Worm (Caenorhabditis elegans): ENCODE measurements around the gene C16A3.2.

C16A3.2 gene

DNA sequence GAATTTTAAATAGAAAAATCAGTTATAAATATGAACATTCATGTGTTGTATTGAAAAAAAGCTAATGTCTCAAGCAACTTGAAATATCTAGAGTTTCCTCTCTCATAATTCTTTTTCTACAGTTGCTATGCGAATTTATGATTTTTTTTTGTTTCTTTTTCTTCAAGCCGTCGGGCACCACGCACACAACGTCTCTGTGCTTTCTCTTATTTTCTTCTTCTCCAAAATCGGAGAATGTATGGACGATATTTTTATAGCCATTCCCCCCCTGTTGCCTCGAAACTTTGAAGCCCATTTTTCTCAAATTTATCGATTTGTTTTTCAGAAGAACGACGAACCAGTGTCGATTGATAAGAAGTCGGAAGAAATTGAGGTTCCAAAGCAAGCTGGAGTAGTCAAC lies 32.9 kb upstream of the C16A3.2 start:
- TF ChIP-seq tbx-8 (GFP tag; optimal IDR thresholded peaks at IDR 0.05) (no peak), drap-1 (GFP tag; optimal IDR thresholded peaks at IDR 0.05) (no peak), ces-1 (GFP tag; optimal IDR thresholded peaks at IDR 0.05) (no peak), flh-1 (GFP tag; optimal IDR thresholded peaks at IDR 0.05) (no peak), unc-62 (GFP tag; optimal IDR thresholded peaks at IDR 0.05) (no peak), snpc-4 (tag; optimal IDR thresholded peaks at IDR 0.05) (no peak), lin-13 (tag; optimal IDR thresholded peaks at IDR 0.05) (no peak), mls-2 (tag; optimal IDR thresholded peaks at IDR 0.05) (no peak), lin-32 (GFP tag; optimal IDR thresholded peaks at IDR 0.05) (no peak), zip-8 (tag; optimal IDR thresholded peaks at IDR 0.05) (no peak), cnd-1 (tag; optimal IDR thresholded peaks at IDR 0.05) (no peak), lsy-2 (tag; optimal IDR thresholded peaks at IDR 0.05) (no peak), sem-2 (GFP tag; optimal IDR thresholded peaks at IDR 0.05) (no peak), hlh-1 (tag; optimal IDR thresholded peaks at IDR 0.05) (no peak), ceh-39 (tag; optimal IDR thresholded peaks at IDR 0.05) (no peak), M03D4.4 (tag; optimal IDR thresholded peaks at IDR 0.05) (no peak), ztf-11 (tag; optimal IDR thresholded peaks at IDR 0.05) (no peak), ham-2 (GFP tag; optimal IDR thresholded peaks at IDR 0.05) (no peak)

DNA sequence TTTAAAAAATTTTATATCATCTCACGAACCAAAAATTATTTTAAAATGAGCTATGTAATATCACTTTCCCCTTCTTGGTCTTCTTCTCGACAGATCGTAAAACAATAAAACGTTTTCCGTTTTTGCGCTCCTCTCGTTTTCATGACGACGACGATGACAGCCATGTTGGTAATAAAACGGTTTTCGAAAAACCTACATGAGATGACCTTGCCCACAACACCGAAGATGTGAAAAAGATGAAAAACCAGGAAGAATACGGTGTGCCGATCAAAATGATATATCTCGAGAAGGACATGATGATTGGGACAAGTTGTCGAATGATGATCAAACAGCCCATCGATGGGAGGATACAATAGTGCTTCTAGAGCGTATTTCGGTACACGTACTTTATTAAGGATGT lies 30.9 kb upstream of the C16A3.2 start:
- TF ChIP-seq lin-32 (GFP tag; optimal IDR thresholded peaks at IDR 0.05) (no peak), snpc-4 (tag; optimal IDR thresholded peaks at IDR 0.05) (no peak), mls-2 (tag; optimal IDR thresholded peaks at IDR 0.05) (no peak), mab-5 (tag; optimal IDR thresholded peaks at IDR 0.05) (no peak), mep-1 (tag; optimal IDR thresholded peaks at IDR 0.05) (no peak), ham-2 (GFP tag; optimal IDR thresholded peaks at IDR 0.05) (no peak), nhr-28 (tag; optimal IDR thresholded peaks at IDR 0.05) (no peak), zip-8 (tag; optimal IDR thresholded peaks at IDR 0.05) (no peak), nhr-2 (tag; optimal IDR thresholded peaks at IDR 0.05) (no peak), unc-39 (tag; optimal IDR thresholded peaks at IDR 0.05) (no peak), cnd-1 (tag; optimal IDR thresholded peaks at IDR 0.05) (no peak), ceh-39 (tag; optimal IDR thresholded peaks at IDR 0.05) (no peak), lsy-2 (tag; optimal IDR thresholded peaks at IDR 0.05) (no peak), flh-1 (GFP tag; optimal IDR thresholded peaks at IDR 0.05) (no peak), drap-1 (GFP tag; optimal IDR thresholded peaks at IDR 0.05) (no peak), nhr-12 (tag; optimal IDR thresholded peaks at IDR 0.05) (no peak), ztf-11 (tag; optimal IDR thresholded peaks at IDR 0.05) (no peak), bed-3 (GFP tag; optimal IDR thresholded peaks at IDR 0.05) (no peak), elt-1 (tag; optimal IDR thresholded peaks at IDR 0.05; ENCODE audit: borderline replicate concordance, insufficient read depth) (no peak), pha-4 (tag; optimal IDR thresholded peaks at IDR 0.05) (no peak)

DNA sequence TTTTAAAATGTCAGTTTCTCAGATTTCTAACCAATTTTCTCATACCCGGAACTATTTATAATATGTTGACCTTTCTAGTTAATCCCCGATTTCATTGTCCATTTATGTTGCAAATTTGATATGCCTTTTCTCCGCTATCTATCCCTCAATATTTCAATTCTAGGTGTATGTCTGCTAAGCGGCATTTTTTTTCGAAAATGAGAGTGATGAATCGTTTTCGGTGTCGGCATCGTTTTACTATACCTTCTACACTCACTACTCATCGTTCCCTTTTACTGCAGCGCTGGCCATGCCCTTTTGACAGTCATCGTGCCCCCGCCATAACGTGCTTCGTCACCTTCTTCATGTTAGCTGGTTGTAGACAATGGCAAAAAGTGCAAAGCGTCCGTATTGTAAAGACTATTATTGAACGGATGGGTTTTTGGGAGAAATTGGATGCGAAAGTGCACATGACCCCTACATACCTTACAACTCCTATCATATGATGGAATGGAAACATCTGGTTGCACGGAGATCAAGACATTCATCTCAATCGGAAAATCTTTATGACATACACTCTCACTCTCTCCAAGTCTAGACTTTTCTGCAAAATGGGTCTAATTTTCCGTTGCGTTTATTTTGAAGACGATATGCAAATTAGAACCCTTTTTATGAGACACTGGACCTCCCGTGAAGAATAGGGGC lies 30.3 kb upstream of the C16A3.2 start:
- no peak for TF ChIP-seq lin-32 (GFP tag; optimal IDR thresholded peaks at IDR 0.05)
- TF ChIP-seq mab-5 (tag; optimal IDR thresholded peaks at IDR 0.05), result no peak
- TF ChIP-seq nhr-28 (tag; optimal IDR thresholded peaks at IDR 0.05), result no peak
- no peak for TF ChIP-seq mep-1 (tag; optimal IDR thresholded peaks at IDR 0.05)
- TF ChIP-seq nhr-12 (tag; optimal IDR thresholded peaks at IDR 0.05), result no peak
- no peak for TF ChIP-seq ceh-43 (GFP tag; optimal IDR thresholded peaks at IDR 0.05)
- no peak for TF ChIP-seq tbx-8 (GFP tag; optimal IDR thresholded peaks at IDR 0.05)
- no peak for TF ChIP-seq drap-1 (GFP tag; optimal IDR thresholded peaks at IDR 0.05)
- TF ChIP-seq blmp-1 (tag; optimal IDR thresholded peaks at IDR 0.05), result no peak
- no peak for TF ChIP-seq ceh-83 (GFP tag; optimal IDR thresholded peaks at IDR 0.05)
- TF ChIP-seq elt-3 (tag; optimal IDR thresholded peaks at IDR 0.05), result no peak
- no peak for TF ChIP-seq cnd-1 (tag; optimal IDR thresholded peaks at IDR 0.05)
- no peak for TF ChIP-seq snpc-4 (tag; optimal IDR thresholded peaks at IDR 0.05)
- TF ChIP-seq M03D4.4 (tag; optimal IDR thresholded peaks at IDR 0.05), result no peak
- no peak for TF ChIP-seq unc-62 (GFP tag; optimal IDR thresholded peaks at IDR 0.05)
- no peak for TF ChIP-seq lsy-2 (tag; optimal IDR thresholded peaks at IDR 0.05)
- TF ChIP-seq bed-3 (GFP tag; optimal IDR thresholded peaks at IDR 0.05), result no peak
- no peak for TF ChIP-seq elt-1 (tag; optimal IDR thresholded peaks at IDR 0.05; ENCODE audit: borderline replicate concordance, insufficient read depth)
- no peak for TF ChIP-seq ham-2 (GFP tag; optimal IDR thresholded peaks at IDR 0.05)

DNA sequence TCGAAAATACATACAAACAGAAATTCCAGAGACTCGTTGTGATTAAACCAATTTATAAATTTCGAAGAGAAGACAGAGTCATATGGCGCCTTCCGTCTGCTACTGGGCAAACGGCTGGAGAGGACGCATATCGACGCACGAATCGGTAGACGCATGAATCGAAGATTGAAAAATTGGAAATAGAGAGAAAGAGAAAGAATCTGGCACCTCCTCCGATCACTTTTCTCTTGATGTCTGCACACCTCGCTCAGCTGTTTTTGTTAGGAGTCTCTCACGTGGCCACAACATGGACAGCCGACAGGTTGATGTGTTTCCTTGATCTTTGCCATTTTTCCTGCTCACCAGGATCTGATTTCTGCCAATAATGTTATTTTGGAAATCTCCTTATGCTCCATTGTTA lies 29.5 kb upstream of the C16A3.2 start:
- TF ChIP-seq nhr-12 (tag; optimal IDR thresholded peaks at IDR 0.05) (no peak), blmp-1 (tag; optimal IDR thresholded peaks at IDR 0.05) (no peak), tbx-8 (GFP tag; optimal IDR thresholded peaks at IDR 0.05) (no peak), ceh-83 (GFP tag; optimal IDR thresholded peaks at IDR 0.05) (no peak), ceh-39 (tag; optimal IDR thresholded peaks at IDR 0.05) (no peak), elt-3 (tag; optimal IDR thresholded peaks at IDR 0.05) (no peak), ceh-43 (GFP tag; optimal IDR thresholded peaks at IDR 0.05) (no peak), hlh-1 (tag; optimal IDR thresholded peaks at IDR 0.05) (no peak), ham-2 (GFP tag; optimal IDR thresholded peaks at IDR 0.05) (no peak), sem-2 (GFP tag; optimal IDR thresholded peaks at IDR 0.05) (no peak), flh-1 (GFP tag; optimal IDR thresholded peaks at IDR 0.05) (no peak), unc-39 (tag; optimal IDR thresholded peaks at IDR 0.05) (no peak), nhr-28 (tag; optimal IDR thresholded peaks at IDR 0.05) (no peak), unc-120 (tag; optimal IDR thresholded peaks at IDR 0.05; ENCODE audit: poor library complexity, severe bottlenecking) (no peak), ztf-11 (tag; optimal IDR thresholded peaks at IDR 0.05) (no peak)
